Fruit fly (Drosophila melanogaster) whole organism, wandering third instar larva: ENCODE data around the gene TfAP-2.
A peak's percentile ranks its signal among the peaks of the same experiment; 100 is the strongest.

Experiments used
- Abd-B ChIP-seq: fragments of >200 bp; optimal IDR thresholded peaks from 2 replicates; lab custom pipeline; 2017; ENCODE audit warnings: missing biosample characterization, missing genetic modification characterization
- CG32264 ChIP-seq: fragments of 200-800 bp; sonication (Bioruptor generic); optimal IDR thresholded peaks from 2 replicates; lab custom pipeline; 2016; ENCODE audit warnings: missing biosample characterization, missing genetic modification characterization
- CG9705 ChIP-seq: fragments of 200-800 bp; sonication (Bioruptor generic); optimal IDR thresholded peaks from 2 replicates; lab custom pipeline; 2018; ENCODE audit warnings: missing biosample characterization, mild to moderate bottlenecking, missing genetic modification characterization
- CrebA ChIP-seq: fragments of 200-800 bp; sonication (Bioruptor generic); optimal IDR thresholded peaks from 2 replicates; lab custom pipeline; 2016; ENCODE audit warnings: missing biosample characterization, mild to moderate bottlenecking, missing genetic modification characterization, borderline replicate concordance
- Dfd ChIP-seq: fragments of >200 bp; optimal IDR thresholded peaks from 2 replicates; lab custom pipeline; 2017; ENCODE audit warnings: missing biosample characterization, missing genetic modification characterization
- Dif ChIP-seq: fragments of 200-275, 200-300 bp; sonication (Bioruptor generic); optimal IDR thresholded peaks from 2 replicates; lab custom pipeline; 2018; ENCODE audit warnings: missing biosample characterization, missing genetic modification characterization; ENCODE audit not compliant: partially characterized antibody
- GATAd ChIP-seq: sonication (Bioruptor generic); optimal IDR thresholded peaks from 2 replicates; lab custom pipeline; 2016; ENCODE audit warnings: missing biosample characterization, missing genetic modification characterization
- HLH106 ChIP-seq: fragments of 200-800 bp; optimal IDR thresholded peaks from 3 replicates; lab custom pipeline; 2019; ENCODE audit warnings: missing biosample characterization, mild to moderate bottlenecking, missing genetic modification characterization, moderate library complexity
- Hnf4 ChIP-seq: fragments of 200-800 bp; sonication (Bioruptor generic); optimal IDR thresholded peaks from 2 replicates; lab custom pipeline; 2016; ENCODE audit warnings: missing biosample characterization, mild to moderate bottlenecking, missing genetic modification characterization
- Hr78 ChIP-seq: fragments of >200 bp; optimal IDR thresholded peaks from 2 replicates; lab custom pipeline; 2017; ENCODE audit warnings: missing biosample characterization, missing genetic modification characterization
- Hr83 ChIP-seq: fragments of 200-300 bp; sonication (Bioruptor generic); optimal IDR thresholded peaks from 2 replicates; lab custom pipeline; 2016; ENCODE audit warnings: missing biosample characterization, mild to moderate bottlenecking, missing genetic modification characterization, moderate library complexity; ENCODE audit not compliant: poor library complexity, severe bottlenecking
- Jra ChIP-seq: sonication (Bioruptor generic); optimal IDR thresholded peaks from 2 replicates; lab custom pipeline; 2016; ENCODE audit warnings: missing biosample characterization, missing genetic modification characterization
- Mio ChIP-seq: sonication (Bioruptor generic); optimal IDR thresholded peaks from 2 replicates; lab custom pipeline; 2016; ENCODE audit warnings: missing biosample characterization, missing genetic modification characterization
- Myc ChIP-seq: fragments of >200 bp; optimal IDR thresholded peaks from 2 replicates; lab custom pipeline; 2017
- N ChIP-seq: fragments of >200 bp; optimal IDR thresholded peaks from 2 replicates; lab custom pipeline; 2018; ENCODE audit warnings: missing biosample characterization, missing external identifiers, missing genetic modification characterization
- OdsH ChIP-seq: fragments of 200-800 bp; sonication (Bioruptor generic); optimal IDR thresholded peaks from 2 replicates; lab custom pipeline; 2016; ENCODE audit warnings: missing biosample characterization, mild to moderate bottlenecking, missing genetic modification characterization
- Rel ChIP-seq, 2 experiments: fragments of 200-800 bp; sonication (Bioruptor generic) in 1 of 2; optimal IDR thresholded peaks; 2 replicates in 1 of 2; 3 replicates in 1 of 2; lab custom pipeline; 2016 to 2019; ENCODE audit warnings: mild to moderate bottlenecking in 2 of 2, missing biosample characterization in 2 of 2, missing genetic modification characterization in 2 of 2, moderate library complexity in 1 of 2
- Vsx2 ChIP-seq: fragments of 200-300, 225-300 bp; sonication (Bioruptor generic); optimal IDR thresholded peaks from 2 replicates; lab custom pipeline; 2018; ENCODE audit warnings: missing biosample characterization, missing genetic modification characterization; ENCODE audit not compliant: partially characterized antibody
- br ChIP-seq: fragments of 200-800 bp; sonication (Bioruptor generic); optimal IDR thresholded peaks from 2 replicates; lab custom pipeline; 2016; ENCODE audit warnings: missing biosample characterization, missing genetic modification characterization
- brk ChIP-seq: fragments of 200-800 bp; sonication (Bioruptor generic); optimal IDR thresholded peaks from 2 replicates; lab custom pipeline; 2016; ENCODE audit warnings: missing biosample characterization, mild to moderate bottlenecking, missing genetic modification characterization
- dl ChIP-seq, 2 experiments: fragments of 175-275, 200-275 bp in 1 of 2; fragments of 200-275 bp in 1 of 2; sonication (Bioruptor generic); optimal IDR thresholded peaks; lab custom pipeline; 2018; ENCODE audit warnings: mild to moderate bottlenecking in 2 of 2, missing biosample characterization in 2 of 2, missing genetic modification characterization in 2 of 2, moderate library complexity in 2 of 2; ENCODE audit not compliant: partially characterized antibody in 2 of 2, insufficient read depth in 1 of 2
- dsf ChIP-seq: sonication (Bioruptor generic); optimal IDR thresholded peaks from 2 replicates; lab custom pipeline; 2016; ENCODE audit warnings: missing biosample characterization, missing genetic modification characterization, borderline replicate concordance
- ey ChIP-seq: fragments of 200-800 bp; sonication (Bioruptor generic); optimal IDR thresholded peaks from 2 replicates; lab custom pipeline; 2016; ENCODE audit warnings: missing biosample characterization, missing genetic modification characterization
- fru ChIP-seq: fragments of 200-800 bp; sonication (Bioruptor generic); optimal IDR thresholded peaks from 3 replicates; lab custom pipeline; 2016; ENCODE audit warnings: missing biosample characterization, mild to moderate bottlenecking, missing genetic modification characterization
- h ChIP-seq: fragments of 200-800 bp; sonication (Bioruptor generic); optimal IDR thresholded peaks from 3 replicates; lab custom pipeline; 2016; ENCODE audit warnings: missing biosample characterization, mild to moderate bottlenecking, missing genetic modification characterization
- jim ChIP-seq: fragments of 175-275, 200-325 bp; sonication (Bioruptor generic); optimal IDR thresholded peaks from 2 replicates; lab custom pipeline; 2016; ENCODE audit warnings: missing biosample characterization, mild to moderate bottlenecking, missing genetic modification characterization
- lola ChIP-seq: fragments of >200 bp; optimal IDR thresholded peaks from 2 replicates; lab custom pipeline; 2017; ENCODE audit warnings: missing biosample characterization, missing genetic modification characterization
- pan ChIP-seq: fragments of >200 bp; optimal IDR thresholded peaks from 2 replicates; lab custom pipeline; 2017
- psq ChIP-seq: fragments of 200-800 bp; sonication (Bioruptor generic); optimal IDR thresholded peaks from 3 replicates; lab custom pipeline; 2017; ENCODE audit warnings: missing biosample characterization, mild to moderate bottlenecking, missing genetic modification characterization, moderate library complexity
- sage ChIP-seq: fragments of 200-800 bp; sonication (Bioruptor generic); optimal IDR thresholded peaks from 2 replicates; lab custom pipeline; 2016; ENCODE audit warnings: missing biosample characterization, mild to moderate bottlenecking, missing genetic modification characterization
- sv ChIP-seq: fragments of 200-800 bp; sonication (Bioruptor generic); optimal IDR thresholded peaks from 3 replicates; lab custom pipeline; 2016; ENCODE audit warnings: missing biosample characterization, missing genetic modification characterization
- tai ChIP-seq: sonication (Bioruptor generic); optimal IDR thresholded peaks from 2 replicates; lab custom pipeline; 2016; ENCODE audit warnings: missing biosample characterization, missing genetic modification characterization
- usp ChIP-seq: fragments of >200 bp; optimal IDR thresholded peaks from 2 replicates; lab custom pipeline; 2017; ENCODE audit warnings: missing biosample characterization, missing genetic modification characterization
- woc ChIP-seq: sonication (Bioruptor generic); optimal IDR thresholded peaks from 2 replicates; lab custom pipeline; 2016; ENCODE audit warnings: missing biosample characterization, mild to moderate bottlenecking, missing genetic modification characterization

Gene TfAP-2

dm6 chr3L:21586528-21586927, at the start of gene TfAP-2:
TfAP-2 (plus strand) TSS chr3L:21586828.
- TF ChIP-seq Abd-B (GFP tag; lab: Kevin White, UChicago) (no peak), dsf (no peak), Dfd (no peak), sage (no peak), psq (no peak), CG9705 (no peak), HLH106 (tag; lab: Kevin White, UChicago) (no peak), Hr83 (GFP tag; lab: Kevin White, UChicago) (no peak), br (GFP tag; lab: Kevin White, UChicago) (no peak), OdsH (no peak), Jra (GFP tag; lab: Kevin White, UChicago) (no peak), CrebA (no peak), dl (GFP tag; optimal IDR thresholded peaks at IDR 0.05; lab: Kevin White, UChicago; ENCODE audit: insufficient read depth in 1 of 2, partially characterized antibody in 2 of 2) (no peak), CG32264 (no peak), h (no peak), Dif (no peak), sv (GFP tag; lab: Kevin White, UChicago) (no peak), ey (GFP tag; lab: Kevin White, UChicago) (no peak), Vsx2 (GFP tag; lab: Kevin White, UChicago) (no peak), lola (GFP tag; lab: Kevin White, UChicago) (no peak)

dm6 chr3L:21536857-21537256, 49.8 kb upstream of the TfAP-2 start, which contains the start of gene Rpn10:
Rpn10 (plus strand) TSS chr3L:21537000.
- TF ChIP-seq woc (GFP tag; lab: Kevin White, UChicago) (no peak), CG9705 (no peak), Mio (GFP tag; lab: Kevin White, UChicago) (no peak), Hr83 (GFP tag; lab: Kevin White, UChicago) (peak; percentile 61), psq (no peak), dsf (no peak), Jra (GFP tag; lab: Kevin White, UChicago) (peak; percentile 31), Rel (GFP tag; optimal IDR thresholded peaks at IDR 0.05; lab: Kevin White, UChicago) (no peak), Rel (tag; optimal IDR thresholded peaks at IDR 0.05; lab: Kevin White, UChicago) (peak; percentile 73), HLH106 (tag; lab: Kevin White, UChicago) (no peak), Dfd (no peak), GATAd (no peak), fru (GFP tag; lab: Kevin White, UChicago) (no peak), Hr78 (GFP tag; lab: Kevin White, UChicago) (no peak), Dif (no peak), jim (GFP tag; lab: Kevin White, UChicago) (no peak), CG32264 (no peak), sv (GFP tag; lab: Kevin White, UChicago) (no peak), brk (GFP tag; lab: Kevin White, UChicago) (no peak), tai (peak; percentile 75), lola (GFP tag; lab: Kevin White, UChicago) (no peak), ey (GFP tag; lab: Kevin White, UChicago) (peak; percentile 2), pan (no peak), N (GFP tag; lab: Kevin White, UChicago) (no peak), h (no peak), usp (GFP tag; lab: Kevin White, UChicago) (no peak), Myc (no peak), Hnf4 (GFP tag; lab: Kevin White, UChicago) (peak; percentile 57)

DNA sequence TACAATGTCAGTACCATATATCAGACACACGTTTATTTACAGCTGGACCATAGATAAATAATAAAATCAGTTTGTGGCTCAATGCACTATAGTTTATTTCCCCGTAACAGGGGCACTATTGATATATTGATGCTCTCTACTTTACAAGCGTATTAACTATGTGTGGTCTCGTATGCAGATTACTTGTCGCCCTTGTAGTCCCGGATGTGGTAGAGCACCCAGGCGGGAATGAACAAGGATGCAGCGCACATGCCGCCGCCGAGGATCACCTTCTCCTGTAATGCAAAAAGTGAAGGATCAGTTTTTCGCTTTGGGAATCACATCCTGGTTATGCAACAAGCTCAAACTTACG, 47.8 kb upstream of the TfAP-2 start:
- no peak for TF ChIP-seq Jra (GFP tag; lab: Kevin White, UChicago)
- TF ChIP-seq OdsH: no peak
- TF ChIP-seq sv (GFP tag; lab: Kevin White, UChicago): no peak
- TF ChIP-seq dsf: no peak
- TF ChIP-seq brk (GFP tag; lab: Kevin White, UChicago): no peak
- TF ChIP-seq br (GFP tag; lab: Kevin White, UChicago): no peak
- no peak for TF ChIP-seq Mio (GFP tag; lab: Kevin White, UChicago)
- TF ChIP-seq fru (GFP tag; lab: Kevin White, UChicago): no peak
- no peak for TF ChIP-seq woc (GFP tag; lab: Kevin White, UChicago)
